Fruit fly (Drosophila melanogaster) whole organism, embryonic: ENCODE measurements around the gene CG16727.

Source experiments
- Ada2b ChIP-seq: fragments of 200-800 bp; sonication (Bioruptor generic); IDR thresholded peaks from 2 replicates; pipeline ENCODE4 v1.3.6; 2022; ENCODE audit warnings: missing biosample characterization, missing genetic modification characterization
- Atf6 ChIP-seq: fragments of 200-800 bp; sonication (Bioruptor generic); IDR thresholded peaks from 2 replicates; pipeline ENCODE4 v1.3.6; 2022; ENCODE audit warnings: missing biosample characterization, missing genetic modification characterization
- BEAF-32 ChIP-seq: fragments of 200-800 bp; sonication (Bioruptor generic); optimal IDR thresholded peaks from 3 replicates; lab custom pipeline; 2017; ENCODE audit warnings: missing biosample characterization, missing genetic modification characterization, mild to moderate bottlenecking, moderate library complexity, missing genetic modification reagents
- CG11504 ChIP-seq: fragments of 200-800 bp; sonication (Bioruptor generic); optimal IDR thresholded peaks from 3 replicates; lab custom pipeline; 2019; ENCODE audit warnings: missing biosample characterization, mild to moderate bottlenecking, missing genetic modification characterization, moderate library complexity
- CG11695 ChIP-seq: fragments of 200-800 bp; sonication (Bioruptor generic); IDR thresholded peaks from 3 replicates; pipeline ENCODE4 v1.3.6; 2022; ENCODE audit warnings: missing biosample characterization, missing genetic modification characterization
- CG12155 ChIP-seq: fragments of 200-800 bp; sonication (Bioruptor generic); optimal IDR thresholded peaks from 3 replicates; lab custom pipeline; 2016; ENCODE audit warnings: missing biosample characterization, missing genetic modification characterization
- CG12769 ChIP-seq: fragments of 200-800 bp; sonication (Bioruptor generic); optimal IDR thresholded peaks from 2 replicates; lab custom pipeline; 2019; ENCODE audit warnings: missing biosample characterization, mild to moderate bottlenecking, missing genetic modification characterization, moderate library complexity
- CG13775 ChIP-seq: fragments of 200-800 bp; sonication (Bioruptor generic); optimal IDR thresholded peaks from 3 replicates; lab custom pipeline; 2017; ENCODE audit warnings: missing biosample characterization, mild to moderate bottlenecking, missing genetic modification characterization
- CG14014 ChIP-seq: fragments of 200-800 bp; sonication (Bioruptor generic); IDR thresholded peaks from 2 replicates; pipeline ENCODE4 v1.3.6; 2022; ENCODE audit warnings: missing biosample characterization, missing genetic modification characterization
- CG14667 ChIP-seq: fragments of 200-800 bp; sonication (Bioruptor generic); IDR thresholded peaks from 2 replicates; pipeline ENCODE4 v1.3.6; 2022; ENCODE audit warnings: missing biosample characterization, missing genetic modification characterization
- CG14860 ChIP-seq: fragments of 200-800 bp; sonication (Bioruptor generic); IDR thresholded peaks from 3 replicates; pipeline ENCODE4 v1.3.6; 2022; ENCODE audit warnings: missing biosample characterization, missing genetic modification characterization; ENCODE audit not compliant: partially characterized antibody
- CG14965 ChIP-seq: fragments of 200-800 bp; sonication (Bioruptor generic); optimal IDR thresholded peaks from 2 replicates; lab custom pipeline; 2016; ENCODE audit warnings: missing biosample characterization, missing genetic modification characterization, borderline replicate concordance
- CG2199 ChIP-seq: fragments of 200-800 bp; sonication (Bioruptor generic); IDR thresholded peaks from 3 replicates; pipeline ENCODE4 v1.3.6; 2022; ENCODE audit warnings: missing biosample characterization, missing genetic modification characterization
- CG2202 ChIP-seq: fragments of 200-800 bp; sonication (Bioruptor generic); optimal IDR thresholded peaks from 2 replicates; lab custom pipeline; 2018; ENCODE audit warnings: missing biosample characterization, mild to moderate bottlenecking, missing genetic modification characterization
- CG31224 ChIP-seq: fragments of 200-800 bp; sonication (Bioruptor generic); IDR thresholded peaks from 2 replicates; pipeline ENCODE4 v1.3.6; 2022; ENCODE audit warnings: missing biosample characterization, missing genetic modification characterization
- CG3407 ChIP-seq: fragments of 200-800 bp; sonication (Bioruptor generic); optimal IDR thresholded peaks from 2 replicates; lab custom pipeline; 2018; ENCODE audit warnings: missing biosample characterization, mild to moderate bottlenecking, missing genetic modification characterization
- CG34422 ChIP-seq: fragments of 200-800 bp; sonication (Bioruptor generic); IDR thresholded peaks from 3 replicates; pipeline ENCODE4 v1.3.6; 2022; ENCODE audit warnings: missing biosample characterization, missing genetic modification characterization
- CG4328 ChIP-seq: fragments of 200-800 bp; sonication (Bioruptor generic); optimal IDR thresholded peaks from 3 replicates; lab custom pipeline; 2017; ENCODE audit warnings: missing biosample characterization, missing genetic modification reagents, missing genetic modification characterization
- CG4820 ChIP-seq: fragments of 200-800 bp; sonication (Bioruptor generic); optimal IDR thresholded peaks from 3 replicates; lab custom pipeline; 2016; ENCODE audit warnings: missing biosample characterization, missing genetic modification characterization
- CG6813 ChIP-seq: fragments of 200-800 bp; sonication (Bioruptor generic); optimal IDR thresholded peaks from 2 replicates; lab custom pipeline; 2017; ENCODE audit warnings: missing biosample characterization, missing genetic modification characterization, mild to moderate bottlenecking, moderate library complexity, missing genetic modification reagents
- CG7357 ChIP-seq: fragments of 200-800 bp; sonication (Bioruptor generic); IDR thresholded peaks from 3 replicates; pipeline ENCODE4 v1.3.6; 2022; ENCODE audit warnings: missing biosample characterization, missing genetic modification characterization
- CG7556 ChIP-seq: fragments of 200-800 bp; sonication (Bioruptor generic); optimal IDR thresholded peaks from 2 replicates; lab custom pipeline; 2017; ENCODE audit warnings: missing biosample characterization, mild to moderate bottlenecking, missing genetic modification characterization
- CG8388 ChIP-seq: fragments of 200-800 bp; sonication (Bioruptor generic); optimal IDR thresholded peaks from 2 replicates; lab custom pipeline; 2019; ENCODE audit warnings: missing biosample characterization, mild to moderate bottlenecking, missing genetic modification characterization, moderate library complexity
- CG8924 ChIP-seq: fragments of 200-800 bp; optimal IDR thresholded peaks from 3 replicates; lab custom pipeline; 2019; ENCODE audit warnings: missing biosample characterization, mild to moderate bottlenecking, missing genetic modification characterization, moderate library complexity
- CHES-1-like ChIP-seq: fragments of 200-800 bp; sonication (Bioruptor generic); optimal IDR thresholded peaks from 2 replicates; lab custom pipeline; 2016; ENCODE audit warnings: missing biosample characterization, missing genetic modification characterization
- CTCF ChIP-seq: fragments of 200-800 bp; sonication (Bioruptor generic); optimal IDR thresholded peaks from 2 replicates; lab custom pipeline; 2017; ENCODE audit warnings: missing biosample characterization, mild to moderate bottlenecking, missing genetic modification characterization, moderate library complexity
- E2f1 ChIP-seq: fragments of 200-800 bp; sonication (Bioruptor generic); IDR thresholded peaks from 2 replicates; pipeline ENCODE4 v1.3.6; 2022; ENCODE audit warnings: missing biosample characterization, missing genetic modification characterization
- Elba2 ChIP-seq: fragments of 200-800 bp; sonication (Bioruptor generic); optimal IDR thresholded peaks from 3 replicates; lab custom pipeline; 2016; ENCODE audit warnings: missing biosample characterization, missing genetic modification characterization
- HLH4C ChIP-seq: fragments of 200-800 bp; sonication (Bioruptor generic); IDR thresholded peaks from 3 replicates; pipeline ENCODE4 v1.3.6; 2022; ENCODE audit warnings: missing biosample characterization, missing genetic modification characterization; ENCODE audit not compliant: partially characterized antibody
- Hmr ChIP-seq: fragments of 200-800 bp; sonication (Bioruptor generic); optimal IDR thresholded peaks from 3 replicates; lab custom pipeline; 2017; ENCODE audit warnings: mild to moderate bottlenecking, missing biosample characterization, missing genetic modification reagents, missing genetic modification characterization
- MBD-R2 ChIP-seq: fragments of 200-800 bp; sonication (Bioruptor generic); IDR thresholded peaks from 2 replicates; pipeline ENCODE4 v1.3.6; 2022; ENCODE audit warnings: missing biosample characterization, missing genetic modification characterization
- Ravus ChIP-seq: fragments of 200-800 bp; sonication (Bioruptor generic); IDR thresholded peaks from 2 replicates; pipeline ENCODE4 v1.3.6; 2022; ENCODE audit warnings: missing biosample characterization, missing genetic modification characterization
- Rfx ChIP-seq: fragments of 200-800 bp; sonication (Bioruptor generic); IDR thresholded peaks from 2 replicates; pipeline ENCODE4 v1.3.6; 2022; ENCODE audit warnings: missing biosample characterization, missing genetic modification characterization
- Sox100B ChIP-seq: fragments of 200-800 bp; sonication (Bioruptor generic); optimal IDR thresholded peaks from 3 replicates; lab custom pipeline; 2018; ENCODE audit warnings: missing biosample characterization, mild to moderate bottlenecking, missing genetic modification characterization
- ac ChIP-seq: fragments of 200-800 bp; sonication (Bioruptor generic); optimal IDR thresholded peaks from 3 replicates; lab custom pipeline; 2017; ENCODE audit warnings: missing biosample characterization, mild to moderate bottlenecking, missing genetic modification characterization
- aop ChIP-seq: fragments of 200-800 bp; sonication (Bioruptor generic); IDR thresholded peaks from 2 replicates; pipeline ENCODE4 v1.3.6; 2022; ENCODE audit warnings: missing biosample characterization, missing genetic modification characterization
- cas ChIP-seq: fragments of 200-800 bp; sonication (Bioruptor generic); IDR thresholded peaks from 2 replicates; pipeline ENCODE4 v1.3.6; 2022; ENCODE audit warnings: missing biosample characterization, missing genetic modification characterization
- gce ChIP-seq: fragments of 200-800 bp; sonication (Bioruptor generic); IDR thresholded peaks from 3 replicates; pipeline ENCODE4 v1.3.6; 2022; ENCODE audit warnings: missing biosample characterization, missing genetic modification characterization
- gsb ChIP-seq: fragments of 200-800 bp; sonication (Bioruptor generic); IDR thresholded peaks from 2 replicates; pipeline ENCODE4 v1.3.6; 2022; ENCODE audit warnings: missing biosample characterization, missing genetic modification characterization
- ken ChIP-seq: fragments of 200-800 bp; sonication (Bioruptor generic); IDR thresholded peaks from 3 replicates; pipeline ENCODE4 v1.3.6; 2022; ENCODE audit warnings: missing biosample characterization, missing genetic modification characterization
- lab ChIP-seq: fragments of 200-800 bp; sonication (Bioruptor generic); optimal IDR thresholded peaks from 3 replicates; lab custom pipeline; 2017; ENCODE audit warnings: missing biosample characterization, missing genetic modification characterization, mild to moderate bottlenecking, moderate library complexity, missing genetic modification reagents
- lola ChIP-seq, 3 experiments: fragments of >200 bp in 2 of 3; fragments of 200-800 bp in 1 of 3; sonication (Bioruptor generic) in 1 of 3; optimal IDR thresholded peaks; 2 replicates each; lab custom pipeline; 2017 to 2019; ENCODE audit warnings: missing biosample characterization in 3 of 3, missing genetic modification characterization in 3 of 3, mild to moderate bottlenecking in 1 of 3, moderate library complexity in 1 of 3
- nom ChIP-seq: fragments of 200-800 bp; sonication (Bioruptor generic); optimal IDR thresholded peaks from 2 replicates; lab custom pipeline; 2017; ENCODE audit warnings: missing biosample characterization, missing genetic modification characterization, mild to moderate bottlenecking, moderate library complexity, missing genetic modification reagents
- oc ChIP-seq: fragments of 200-800 bp; sonication (Bioruptor generic); optimal IDR thresholded peaks from 2 replicates; lab custom pipeline; 2018; ENCODE audit warnings: missing biosample characterization, mild to moderate bottlenecking, missing genetic modification characterization, moderate library complexity
- seq ChIP-seq: fragments of 200-800 bp; sonication (Bioruptor generic); IDR thresholded peaks from 2 replicates; pipeline ENCODE4 v1.3.6; 2022; ENCODE audit warnings: missing biosample characterization, missing genetic modification characterization
- sima ChIP-seq: fragments of 200-800 bp; sonication (Bioruptor generic); optimal IDR thresholded peaks from 2 replicates; lab custom pipeline; 2016; ENCODE audit warnings: missing biosample characterization, missing genetic modification characterization
- stc ChIP-seq: fragments of 200-800 bp; sonication (Bioruptor generic); IDR thresholded peaks from 2 replicates; pipeline ENCODE4 v1.3.6; 2022; ENCODE audit warnings: missing biosample characterization, missing genetic modification characterization
- tgo ChIP-seq: fragments of 200-800 bp; sonication (Bioruptor generic); IDR thresholded peaks from 3 replicates; pipeline ENCODE4 v1.3.6; 2022; ENCODE audit warnings: missing biosample characterization, missing genetic modification characterization
- tup ChIP-seq: fragments of 200-800 bp; sonication (Bioruptor generic); optimal IDR thresholded peaks from 2 replicates; lab custom pipeline; 2016; ENCODE audit warnings: missing biosample characterization, mild to moderate bottlenecking, missing genetic modification characterization, moderate library complexity
- z ChIP-seq: fragments of 200-800 bp; sonication (Bioruptor generic); IDR thresholded peaks from 3 replicates; pipeline ENCODE4 v1.3.6; 2022; ENCODE audit warnings: missing biosample characterization, missing genetic modification characterization

Gene CG16727

DNA sequence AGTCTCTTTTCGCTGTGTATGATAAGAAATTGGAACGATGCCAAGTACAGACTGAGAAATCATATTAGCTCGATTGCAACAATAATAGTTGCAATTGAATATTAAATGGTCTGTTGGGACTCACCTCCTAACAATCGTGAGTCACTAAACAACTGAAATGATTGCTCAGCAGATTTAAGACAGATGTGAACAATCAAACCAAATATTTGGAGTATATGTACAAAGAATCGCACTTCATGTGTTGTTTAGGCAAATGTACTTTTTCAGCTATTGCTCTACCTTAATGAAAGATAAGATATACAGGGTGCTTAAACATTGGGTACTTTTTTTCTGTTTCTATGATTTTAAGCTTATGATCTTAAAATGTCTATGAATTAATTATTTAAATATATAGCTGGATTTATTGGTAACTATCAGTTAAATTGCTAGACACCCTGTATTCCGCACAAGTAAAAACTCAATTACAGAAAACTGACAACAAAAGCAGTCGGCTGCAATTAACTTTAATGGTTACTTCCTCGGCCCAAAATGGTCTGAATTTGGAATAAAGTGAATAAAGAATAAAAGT is 28.4 kb downstream of the CG16727 start (continued):
- TF ChIP-seq seq (peak; percentile 92), HLH4C (GFP tag; lab: Robert Waterston, UW) (no peak), CG7556 (peak; percentile 82), CG4328 (GFP tag; lab: Kevin White, UChicago) (peak; percentile 79), ac (peak; percentile 18), oc (tag; lab: Kevin White, UChicago) (peak; percentile 86), stc (GFP tag; lab: Robert Waterston, UW) (peak; percentile 92), CG31224 (GFP tag; lab: Robert Waterston, UW) (peak; percentile 78), CTCF (GFP tag; lab: Kevin White, UChicago) (peak; percentile 36), MBD-R2 (peak; percentile 58; the same call in 1 of the 2 replicates), nom (GFP tag; lab: Kevin White, UChicago) (peak; percentile 44), CG11504 (peak; percentile 92), Atf6 (GFP tag; lab: Robert Waterston, UW) (peak; percentile 92), BEAF-32 (no peak), CG4820 (GFP tag; lab: Kevin White, UChicago) (peak; percentile 66), lola (GFP tag; optimal IDR thresholded peaks at IDR 0.05; lab: Kevin White, UChicago) (peak in 1 of 3 experiments; percentile 71), CG34422 (GFP tag; lab: Robert Waterston, UW) (peak; percentile 91), CHES-1-like (GFP tag; lab: Kevin White, UChicago) (no peak), CG8924 (tag; lab: Kevin White, UChicago) (peak; percentile 92), CG6813 (GFP tag; lab: Kevin White, UChicago) (peak; percentile 85), z (GFP tag; lab: Robert Waterston, UW) (peak; percentile 56; the same call in 1 of the 3 replicates), CG14860 (GFP tag; lab: Robert Waterston, UW) (no peak), cas (peak; percentile 76; the same call in 1 of the 2 replicates), lab (GFP tag; lab: Kevin White, UChicago) (peak; percentile 94), gce (GFP tag; lab: Robert Waterston, UW) (peak; percentile 92), CG13775 (peak; percentile 76), aop (no peak), CG2202 (tag; lab: Kevin White, UChicago) (peak; percentile 69), CG14014 (GFP tag; lab: Robert Waterston, UW) (peak; percentile 94), E2f1 (GFP tag; lab: Robert Waterston, UW) (peak; percentile 87), CG11695 (peak; percentile 92), gsb (peak; percentile 82), CG2199 (GFP tag; lab: Robert Waterston, UW) (0 out of 3 replicates have a peak, but pooled peaks have one; percentile 65), sima (GFP tag; lab: Kevin White, UChicago) (peak; percentile 50), CG8388 (peak; percentile 85), ken (GFP tag; lab: Robert Waterston, UW) (peak; percentile 87), Ravus (GFP tag; lab: Robert Waterston, UW) (peak; percentile 61), tup (peak; percentile 29), CG3407 (GFP tag; lab: Kevin White, UChicago) (peak; percentile 64), Ada2b (GFP tag; lab: Robert Waterston, UW) (peak; percentile 87), Sox100B (GFP tag; lab: Kevin White, UChicago) (peak; percentile 88), CG12155 (peak; percentile 61), CG7357 (GFP tag; lab: Robert Waterston, UW) (peak; percentile 64), CG12769 (tag; lab: Kevin White, UChicago) (peak; percentile 54), CG14965 (no peak), Elba2 (GFP tag; lab: Kevin White, UChicago) (no peak), tgo (GFP tag; lab: Robert Waterston, UW) (peak; percentile 90), Hmr (peak; percentile 89), CG14667 (GFP tag; lab: Robert Waterston, UW) (peak; percentile 63; the same call in 1 of the 2 replicates), Rfx (GFP tag; lab: Robert Waterston, UW) (peak; percentile 91)
